Fruit fly (Drosophila melanogaster): ENCODE data around the gene CG34376.

CG34376 gene

dm6 chr3R:22455335-22455985 is 7.6 kb downstream of the CG34376 start:
- no peak for TF ChIP-seq Doc2 (GFP tag; IDR thresholded peaks at IDR 0.05)
- TF ChIP-seq Hr51 (GFP tag; optimal IDR thresholded peaks at IDR 0.05): peak in 1 of 2 experiments; percentile 2
- TF ChIP-seq nmo (GFP tag; optimal IDR thresholded peaks at IDR 0.05): peak; percentile 20
- TF ChIP-seq prd (optimal IDR thresholded peaks at IDR 0.05): no peak
- peak; percentile 30; the same call in 1 of the 3 replicates for TF ChIP-seq prd (GFP tag; IDR thresholded peaks at IDR 0.05)
- TF ChIP-seq CG15514 (GFP tag; optimal IDR thresholded peaks at IDR 0.05): peak; percentile 24
- TF ChIP-seq CoRest (tag; optimal IDR thresholded peaks at IDR 0.05): peak; percentile 14
- peak; percentile 26 for TF ChIP-seq phol (tag; optimal IDR thresholded peaks at IDR 0.05)
- TF ChIP-seq gem (tag; optimal IDR thresholded peaks at IDR 0.05): peak; percentile 46
- peak; percentile 15 for TF ChIP-seq CG9727 (GFP tag; optimal IDR thresholded peaks at IDR 0.05)
- TF ChIP-seq row (GFP tag; IDR thresholded peaks at IDR 0.05): peak; percentile 30; the same call in 2 of the 3 replicates
- TF ChIP-seq CG2889 (GFP tag; IDR thresholded peaks at IDR 0.05): no peak
- peak; percentile 0 for TF ChIP-seq CG12659 (GFP tag; optimal IDR thresholded peaks at IDR 0.05)
- peak; percentile 84 for TF ChIP-seq CG34376 (GFP tag; optimal IDR thresholded peaks at IDR 0.05)
- TF ChIP-seq pan (optimal IDR thresholded peaks at IDR 0.05): no peak
- no peak for TF ChIP-seq pan (GFP tag; optimal IDR thresholded peaks at IDR 0.05 in 1 of 2, IDR thresholded peaks at IDR 0.05 in 1 of 2)
- TF ChIP-seq ci (GFP tag; IDR thresholded peaks at IDR 0.05): no peak
- TF ChIP-seq grau (tag; optimal IDR thresholded peaks at IDR 0.05): peak; percentile 6
- no peak for TF ChIP-seq TFAM (GFP tag; optimal IDR thresholded peaks at IDR 0.05)
- no peak for TF ChIP-seq klu (GFP tag; IDR thresholded peaks at IDR 0.05)
- TF ChIP-seq sens (GFP tag): peak; percentile 66
- no peak for TF ChIP-seq Atf6 (GFP tag; IDR thresholded peaks at IDR 0.05)
- no peak for TF ChIP-seq Oaz (GFP tag; IDR thresholded peaks at IDR 0.05)
- peak; percentile 33 for TF ChIP-seq CG2678 (tag; optimal IDR thresholded peaks at IDR 0.05)
- no peak for TF ChIP-seq YL-1 (GFP tag; optimal IDR thresholded peaks at IDR 0.05)
- TF ChIP-seq Stat92E (GFP tag; optimal IDR thresholded peaks at IDR 0.05): no peak
- no peak for TF ChIP-seq CG31388 (GFP tag; optimal IDR thresholded peaks at IDR 0.05)
- TF ChIP-seq CG16815 (GFP tag; optimal IDR thresholded peaks at IDR 0.05): peak; percentile 6
- TF ChIP-seq Ets65A (GFP tag): peak; percentile 90
- 0 out of 2 replicates have a peak, but pooled peaks have one; percentile 6 for TF ChIP-seq Ada2b (GFP tag; IDR thresholded peaks at IDR 0.05)
- peak; percentile 37 for TF ChIP-seq CG7839 (tag; optimal IDR thresholded peaks at IDR 0.05)
- TF ChIP-seq ind (GFP tag; optimal IDR thresholded peaks at IDR 0.05): peak; percentile 9
- TF ChIP-seq Ssrp (tag; optimal IDR thresholded peaks at IDR 0.05): peak; percentile 20
- peak; percentile 36 for TF ChIP-seq Med (GFP tag)
- no peak for TF ChIP-seq Deaf1 (tag; optimal IDR thresholded peaks at IDR 0.05)
- peak in 1 of 2 experiments; percentile 3 for TF ChIP-seq Pdp1 (GFP tag; optimal IDR thresholded peaks at IDR 0.05)
- peak; percentile 1 for TF ChIP-seq CG13296 (GFP tag; optimal IDR thresholded peaks at IDR 0.05)
- TF ChIP-seq MTF-1 (GFP tag; optimal IDR thresholded peaks at IDR 0.05; ENCODE audit: borderline replicate concordance): no peak
- 0 out of 2 replicates have a peak, but pooled peaks have one; percentile 23 for TF ChIP-seq ara (GFP tag; IDR thresholded peaks at IDR 0.05)
- TF ChIP-seq repo (GFP tag; optimal IDR thresholded peaks at IDR 0.05): no peak
- TF ChIP-seq CG31441 (GFP tag; IDR thresholded peaks at IDR 0.05): 0 out of 2 replicates have a peak, but pooled peaks have one; percentile 26
- peak; percentile 2 for TF ChIP-seq Chrac-16 (GFP tag; optimal IDR thresholded peaks at IDR 0.05)
- TF ChIP-seq CG3995 (GFP tag; optimal IDR thresholded peaks at IDR 0.05): no peak
- TF ChIP-seq CG14860 (GFP tag; IDR thresholded peaks at IDR 0.05; ENCODE audit: partially characterized antibody): no peak
- TF ChIP-seq bcd (GFP tag; optimal IDR thresholded peaks at IDR 0.05): peak; percentile 12
- TF ChIP-seq CG14441 (GFP tag; IDR thresholded peaks at IDR 0.05): peak; percentile 15; the same call in 1 of the 2 replicates
- no peak for TF ChIP-seq wdn (GFP tag; IDR thresholded peaks at IDR 0.05)
- no peak for TF ChIP-seq Atf3 (GFP tag; optimal IDR thresholded peaks at IDR 0.05)
- no peak for TF ChIP-seq CG34422 (GFP tag; IDR thresholded peaks at IDR 0.05)
- no peak for TF ChIP-seq ATbp (GFP tag; optimal IDR thresholded peaks at IDR 0.05)
